Worm (Caenorhabditis elegans): ENCODE data around the gene ssp-32.
A peak's percentile ranks its signal among the peaks of the same experiment; 100 is the strongest.

ssp-32 gene

DNA sequence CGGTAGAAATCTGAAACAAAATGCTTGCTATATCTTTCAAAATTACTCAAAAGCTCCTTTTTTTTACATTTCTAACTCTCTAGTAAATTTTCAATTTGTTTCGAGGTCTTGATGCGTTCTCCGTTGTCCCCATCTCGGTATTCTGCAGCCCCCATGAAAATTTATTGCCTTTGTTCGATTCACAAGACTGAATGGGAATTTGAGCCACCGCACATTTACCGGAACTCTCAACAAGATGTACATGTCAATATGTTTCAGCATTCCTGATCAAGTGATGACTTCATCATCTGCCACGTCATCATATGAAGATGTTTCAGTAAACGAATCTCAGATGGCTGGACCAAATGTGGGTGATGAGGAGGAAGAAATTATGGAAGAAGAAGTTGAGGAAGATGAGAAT lies 25.2 kb downstream of the ssp-32 start:
- TF ChIP-seq ceh-18 (tag; optimal IDR thresholded peaks at IDR 0.05): no peak

DNA sequence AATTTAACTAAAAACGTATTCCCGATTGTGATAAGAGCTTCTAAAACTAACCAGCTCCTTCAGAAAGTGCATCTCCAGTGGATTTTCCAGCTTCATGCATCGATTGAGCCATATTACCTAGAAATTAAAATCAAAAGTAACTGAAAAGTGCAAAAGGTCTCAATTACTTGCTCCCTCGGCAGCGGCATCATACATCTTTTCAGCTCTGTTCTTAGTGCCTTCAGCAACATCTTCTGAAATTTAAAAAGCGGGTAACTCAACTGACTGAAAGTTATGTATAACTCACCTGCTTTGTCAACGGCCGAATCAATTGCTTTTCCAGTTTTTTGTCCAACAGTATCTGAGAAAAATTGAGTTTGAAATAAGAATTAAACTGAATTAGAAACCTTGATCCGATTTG lies 29.2 kb downstream of the ssp-32 start:
- TF ChIP-seq hlh-6 (tag; optimal IDR thresholded peaks at IDR 0.05): no peak
- no peak for TF ChIP-seq pros-1 (tag; optimal IDR thresholded peaks at IDR 0.05)
- TF ChIP-seq ceh-9 (tag; optimal IDR thresholded peaks at IDR 0.05): no peak
- TF ChIP-seq ets-4 (tag; optimal IDR thresholded peaks at IDR 0.05): no peak
- TF ChIP-seq hlh-30 (tag; optimal IDR thresholded peaks at IDR 0.05; ENCODE audit: insufficient read depth): no peak
- no peak for TF ChIP-seq K02D7.2 (tag; optimal IDR thresholded peaks at IDR 0.05)
- TF ChIP-seq nhr-232 (tag; optimal IDR thresholded peaks at IDR 0.05): no peak
- TF ChIP-seq ahr-1 (tag; optimal IDR thresholded peaks at IDR 0.05): no peak

DNA sequence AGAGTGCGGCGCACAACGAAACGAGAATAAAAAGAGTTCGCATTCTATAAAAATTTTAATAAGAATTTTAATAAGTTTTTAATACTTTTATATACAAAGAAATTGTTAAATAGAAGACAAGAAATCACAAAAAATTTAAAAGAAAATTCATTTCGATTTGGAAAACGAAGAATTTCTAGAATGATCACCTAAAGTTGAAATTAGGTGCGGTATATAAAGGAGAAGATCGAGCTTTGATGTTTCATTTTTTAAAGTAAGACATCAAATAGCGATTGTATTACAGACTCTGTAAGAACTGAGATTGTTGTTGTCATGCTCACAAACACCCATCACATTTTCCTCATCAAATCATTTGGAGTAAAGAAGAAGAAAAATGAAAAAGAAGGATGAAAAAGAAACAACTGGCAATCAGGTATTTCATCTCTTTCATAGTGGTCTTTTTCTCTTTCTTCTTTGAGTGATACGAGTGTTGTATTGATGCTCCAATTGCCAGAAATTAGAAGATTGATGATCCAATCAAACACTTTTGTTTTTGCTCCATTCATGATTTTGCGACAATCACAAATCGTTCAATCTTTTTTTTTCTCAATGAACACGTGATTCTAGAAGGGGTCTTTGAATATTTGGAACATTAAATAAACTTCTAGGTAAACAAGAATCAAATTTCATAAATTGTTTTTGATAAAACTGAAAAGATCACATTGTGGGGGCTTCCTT lies 33.1 kb downstream of the ssp-32 start, which contains the start of gene dur-1:
dur-1 (minus strand) TSS at position 51 of the 717 bp plus-strand sequence.
- TF ChIP-seq odd-2 (tag; optimal IDR thresholded peaks at IDR 0.05) (no peak), nfya-1 (tag; optimal IDR thresholded peaks at IDR 0.05) (peak; percentile 4), sdc-2 (tag; optimal IDR thresholded peaks at IDR 0.05) (no peak), zip-5 (tag; optimal IDR thresholded peaks at IDR 0.05) (no peak), fkh-6 (tag; optimal IDR thresholded peaks at IDR 0.05) (no peak), syd-9 (tag; optimal IDR thresholded peaks at IDR 0.05) (no peak), rnt-1 (tag; optimal IDR thresholded peaks at IDR 0.05) (peak; percentile 8), ceh-24 (tag; optimal IDR thresholded peaks at IDR 0.05) (no peak), dmd-4 (tag; optimal IDR thresholded peaks at IDR 0.05; ENCODE audit: borderline replicate concordance) (no peak), lin-11 (tag; optimal IDR thresholded peaks at IDR 0.05) (no peak), nhr-11 (tag; optimal IDR thresholded peaks at IDR 0.05) (no peak), hlh-8 (tag; optimal IDR thresholded peaks at IDR 0.05) (no peak), ttx-3 (tag; optimal IDR thresholded peaks at IDR 0.05) (no peak), ceh-9 (tag; optimal IDR thresholded peaks at IDR 0.05) (no peak), ceh-18 (tag; optimal IDR thresholded peaks at IDR 0.05) (peak; percentile 53), ref-2 (tag; optimal IDR thresholded peaks at IDR 0.05) (no peak), unc-55 (GFP tag; optimal IDR thresholded peaks at IDR 0.05) (peak; percentile 41), ztf-16 (tag; optimal IDR thresholded peaks at IDR 0.05) (no peak), elt-2 (tag; optimal IDR thresholded peaks at IDR 0.05) (no peak), C38D4.7 (GFP tag; optimal IDR thresholded peaks at IDR 0.05) (no peak), pha-2 (tag; optimal IDR thresholded peaks at IDR 0.05) (no peak), tbx-7 (tag; optimal IDR thresholded peaks at IDR 0.05) (no peak), tbx-2 (tag; optimal IDR thresholded peaks at IDR 0.05) (no peak), ceh-34 (tag; optimal IDR thresholded peaks at IDR 0.05) (no peak), pros-1 (tag; optimal IDR thresholded peaks at IDR 0.05) (no peak), npax-4 (tag; optimal IDR thresholded peaks at IDR 0.05) (no peak), dve-1 (tag; optimal IDR thresholded peaks at IDR 0.05) (no peak), ahr-1 (tag; optimal IDR thresholded peaks at IDR 0.05) (no peak), hlh-15 (tag; optimal IDR thresholded peaks at IDR 0.05) (no peak), C08G9.2 (tag; optimal IDR thresholded peaks at IDR 0.05) (no peak)

DNA sequence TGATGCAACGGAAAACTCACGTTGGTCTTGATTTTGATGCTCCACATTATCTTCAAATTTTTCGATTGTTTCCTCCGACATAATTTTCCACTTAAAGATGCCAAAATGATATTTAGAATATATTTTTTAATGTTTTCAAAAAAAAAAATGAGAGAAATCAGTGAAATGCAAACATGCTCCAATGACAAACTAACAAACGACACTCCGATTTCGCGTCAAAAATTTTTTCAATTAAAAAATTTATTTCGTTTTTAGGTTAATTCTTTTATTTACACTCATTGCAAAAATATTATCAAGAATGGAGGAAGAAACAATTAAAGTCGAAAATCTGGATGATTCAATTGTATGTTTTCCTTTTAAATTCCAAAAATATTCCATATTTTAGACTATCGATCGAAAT lies 36.9 kb downstream of the ssp-32 start, which contains the start of the genes trmt-10A and F25H8.2:
trmt-10A (minus strand) TSS at position 159 of the 400 bp plus-strand sequence.
F25H8.2 (plus strand) TSS at position 181 of the 400 bp plus-strand sequence.
- no peak for TF ChIP-seq ceh-31 (tag; optimal IDR thresholded peaks at IDR 0.05)
- peak; percentile 21 for TF ChIP-seq ceh-14 (tag; optimal IDR thresholded peaks at IDR 0.05)
- peak; percentile 74 for TF ChIP-seq unc-42 (tag; optimal IDR thresholded peaks at IDR 0.05)
- TF ChIP-seq hlh-8 (tag; optimal IDR thresholded peaks at IDR 0.05): no peak
- no peak for TF ChIP-seq tbx-7 (tag; optimal IDR thresholded peaks at IDR 0.05)
